Worm (Caenorhabditis elegans) whole organism, L3 larva: Measurements from ENCODE around the gene T05A1.5.

Experiments used
- ama-1 ChIP-seq: fragments of 150-350 bp; optimal IDR thresholded peaks from 2 replicates; lab custom pipeline; 2018
- ceh-28 ChIP-seq: fragments of 150-350 bp; optimal IDR thresholded peaks from 2 replicates; lab custom pipeline; 2014; ENCODE audit warnings: missing biosample characterization, missing genetic modification reagents, missing genetic modification characterization
- ceh-82 ChIP-seq: fragments of 150-350 bp; optimal IDR thresholded peaks from 2 replicates; lab custom pipeline; 2014; ENCODE audit warnings: missing biosample characterization, missing genetic modification characterization
- daf-12 ChIP-seq: fragments of 150-350 bp; optimal IDR thresholded peaks from 2 replicates; lab custom pipeline; 2014; ENCODE audit warnings: missing biosample characterization, missing genetic modification reagents, missing genetic modification characterization
- egl-27 ChIP-seq: sonication (generic microtip); optimal IDR thresholded peaks from 4 replicates; lab custom pipeline; 2017; ENCODE audit warnings: missing biosample characterization, missing genetic modification reagents, missing genetic modification characterization
- lin-15B ChIP-seq: fragments of 150-350 bp; optimal IDR thresholded peaks from 2 replicates; lab custom pipeline; 2014; ENCODE audit warnings: missing biosample characterization, missing genetic modification characterization
- nhr-12 ChIP-seq: fragments of 150-350 bp; optimal IDR thresholded peaks from 2 replicates; lab custom pipeline; 2014; ENCODE audit warnings: missing biosample characterization, missing genetic modification characterization
- skn-1 ChIP-seq: fragments of 150-350 bp; optimal IDR thresholded peaks from 2 replicates; lab custom pipeline; 2014; ENCODE audit warnings: missing biosample characterization, missing genetic modification characterization
- snpc-4 ChIP-seq: fragments of 150-350 bp; optimal IDR thresholded peaks from 2 replicates; lab custom pipeline; 2014; ENCODE audit warnings: missing biosample characterization, missing genetic modification characterization

DNA sequence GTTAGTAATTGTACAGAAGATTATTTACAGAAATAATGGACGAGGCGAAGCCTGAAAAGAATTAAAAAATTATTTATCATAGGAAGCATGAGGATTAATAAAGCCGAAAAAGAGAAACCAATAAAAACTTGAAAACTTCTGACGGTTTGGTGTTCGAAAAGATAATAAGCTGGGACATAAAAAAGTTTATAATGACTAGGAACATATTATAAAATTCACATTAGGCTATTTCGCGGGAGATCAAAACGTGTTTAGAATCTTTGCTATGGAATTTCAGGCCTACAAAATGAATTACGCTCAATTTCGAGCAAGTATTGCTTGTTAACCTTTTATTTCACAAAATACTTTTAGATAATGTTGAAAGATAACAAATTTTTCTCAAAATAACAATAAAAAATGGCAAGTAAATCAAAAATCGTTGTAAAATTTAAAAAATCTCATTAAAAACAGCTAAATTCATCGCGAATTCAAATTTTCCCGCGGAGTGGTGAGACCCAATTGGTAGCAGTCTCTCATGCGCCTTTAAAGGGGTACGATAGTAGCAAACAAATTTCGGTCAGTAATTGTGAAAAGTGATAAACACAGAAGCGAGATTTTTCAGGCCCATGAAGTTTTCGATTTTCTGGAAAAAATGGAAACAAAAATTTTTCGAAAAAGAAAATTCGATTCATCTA, 42.8 kb downstream of the T05A1.5 start, which contains the start of gene trcs-1:
- TF ChIP-seq ama-1 (lab: Kevin White, UChicago) (no peak), daf-12 (tag; lab: Kevin White, UChicago) (no peak), skn-1 (no peak), ceh-28 (tag; lab: Kevin White, UChicago) (no peak), nhr-12 (no peak), snpc-4 (tag; lab: Kevin White, UChicago) (no peak), egl-27 (tag; lab: Kevin White, UChicago) (no peak), lin-15B (tag; lab: Kevin White, UChicago) (no peak), ceh-82 (tag; lab: Kevin White, UChicago) (no peak)
